Worm (Caenorhabditis elegans) whole organism, L3 larva: Measurements from ENCODE around the gene C53D6.7.

Experiments
- R02D3.7 ChIP-seq: fragments of 150-350 bp; optimal IDR thresholded peaks from 2 replicates; lab custom pipeline; 2014; ENCODE audit warnings: missing biosample characterization, missing genetic modification characterization
- ZK546.5 ChIP-seq: sonication (generic microtip); optimal IDR thresholded peaks from 2 replicates; lab custom pipeline; 2017; ENCODE audit warnings: missing biosample characterization, missing genetic modification characterization
- ama-1 ChIP-seq: fragments of 150-350 bp; optimal IDR thresholded peaks from 2 replicates; lab custom pipeline; 2018
- ceh-28 ChIP-seq: fragments of 150-350 bp; optimal IDR thresholded peaks from 2 replicates; lab custom pipeline; 2014; ENCODE audit warnings: missing biosample characterization, missing genetic modification reagents, missing genetic modification characterization
- ceh-82 ChIP-seq: fragments of 150-350 bp; optimal IDR thresholded peaks from 2 replicates; lab custom pipeline; 2014; ENCODE audit warnings: missing biosample characterization, missing genetic modification characterization
- egl-5 ChIP-seq: fragments of 150-350 bp; optimal IDR thresholded peaks from 2 replicates; lab custom pipeline; 2017; ENCODE audit warnings: missing biosample characterization, missing genetic modification reagents, missing genetic modification characterization, inconsistent platforms
- elt-1 ChIP-seq: fragments of 150-350 bp; optimal IDR thresholded peaks from 2 replicates; lab custom pipeline; 2014; ENCODE audit warnings: missing biosample characterization, missing genetic modification characterization
- elt-3 ChIP-seq, 3 experiments: fragments of 150-350 bp in 1 of 3; sonication (generic microtip) in 2 of 3; optimal IDR thresholded peaks; 2 replicates in 2 of 3; 4 replicates in 1 of 3; lab custom pipeline; 2014 to 2017; ENCODE audit warnings: missing biosample characterization in 3 of 3, missing genetic modification characterization in 3 of 3
- eor-1 ChIP-seq, 2 experiments: fragments of 150-350 bp; optimal IDR thresholded peaks; 2 replicates each; lab custom pipeline; 2014 to 2018; ENCODE audit warnings: missing biosample characterization in 2 of 2, missing genetic modification characterization in 2 of 2
- fkh-10 ChIP-seq: sonication (generic microtip); optimal IDR thresholded peaks from 2 replicates; lab custom pipeline; 2017; ENCODE audit warnings: missing biosample characterization, missing genetic modification reagents, missing genetic modification characterization
- fos-1 ChIP-seq: fragments of 150-350 bp; optimal IDR thresholded peaks from 2 replicates; lab custom pipeline; 2014; ENCODE audit warnings: missing biosample characterization, missing genetic modification characterization
- jun-1 ChIP-seq: fragments of 150-350 bp; optimal IDR thresholded peaks from 2 replicates; lab custom pipeline; 2014; ENCODE audit warnings: missing biosample characterization, missing genetic modification reagents, missing genetic modification characterization
- lsy-12 ChIP-seq: sonication (generic microtip); optimal IDR thresholded peaks from 2 replicates; lab custom pipeline; 2016; ENCODE audit warnings: mild to moderate bottlenecking, missing genetic modification characterization, missing compliant biosample characterization
- mdl-1 ChIP-seq: fragments of 150-350 bp; optimal IDR thresholded peaks from 2 replicates; lab custom pipeline; 2014; ENCODE audit warnings: missing biosample characterization, missing genetic modification characterization
- mml-1 ChIP-seq: fragments of 150-350 bp; sonication (generic microtip); optimal IDR thresholded peaks from 3 replicates; lab custom pipeline; 2014; ENCODE audit warnings: missing biosample characterization, missing genetic modification characterization
- nfya-1 ChIP-seq: sonication (generic microtip); optimal IDR thresholded peaks from 2 replicates; lab custom pipeline; 2017; ENCODE audit warnings: missing genetic modification characterization, mild to moderate bottlenecking, missing compliant biosample characterization, antibody characterized with exemption, moderate library complexity; ENCODE audit not compliant: insufficient read depth
- nhr-12 ChIP-seq: fragments of 150-350 bp; optimal IDR thresholded peaks from 2 replicates; lab custom pipeline; 2014; ENCODE audit warnings: missing biosample characterization, missing genetic modification characterization
- nhr-23 ChIP-seq: fragments of 150-350 bp; optimal IDR thresholded peaks from 2 replicates; lab custom pipeline; 2014; ENCODE audit warnings: missing biosample characterization, missing genetic modification reagents, missing genetic modification characterization
- nhr-237 ChIP-seq: fragments of 150-350 bp; optimal IDR thresholded peaks from 2 replicates; lab custom pipeline; 2014; ENCODE audit warnings: missing biosample characterization, missing genetic modification characterization
- nhr-43 ChIP-seq: sonication (generic microtip); optimal IDR thresholded peaks from 2 replicates; lab custom pipeline; 2016; ENCODE audit warnings: mild to moderate bottlenecking, missing genetic modification characterization, missing compliant biosample characterization; ENCODE audit not compliant: poor library complexity, severe bottlenecking
- nhr-77 ChIP-seq: fragments of 150-350 bp; optimal IDR thresholded peaks from 2 replicates; lab custom pipeline; 2014; ENCODE audit warnings: missing biosample characterization, missing genetic modification characterization
- pha-4 ChIP-seq: fragments of 150-350 bp; optimal IDR thresholded peaks from 2 replicates; lab custom pipeline; 2014; ENCODE audit warnings: missing biosample characterization, missing genetic modification reagents, missing genetic modification characterization
- sea-2 ChIP-seq: fragments of 150-350 bp; sonication (generic microtip); optimal IDR thresholded peaks from 4 replicates; lab custom pipeline; 2014; ENCODE audit warnings: missing biosample characterization, missing genetic modification reagents, missing genetic modification characterization
- skn-1 ChIP-seq: fragments of 150-350 bp; optimal IDR thresholded peaks from 2 replicates; lab custom pipeline; 2014; ENCODE audit warnings: missing biosample characterization, missing genetic modification characterization
- snpc-4 ChIP-seq: fragments of 150-350 bp; optimal IDR thresholded peaks from 2 replicates; lab custom pipeline; 2014; ENCODE audit warnings: missing biosample characterization, missing genetic modification characterization
- tbx-2 ChIP-seq: sonication (generic microtip); optimal IDR thresholded peaks from 2 replicates; lab custom pipeline; 2016; ENCODE audit warnings: mild to moderate bottlenecking, missing genetic modification characterization, missing compliant biosample characterization
- unc-39 ChIP-seq: sonication (generic microtip); optimal IDR thresholded peaks from 4 replicates; lab custom pipeline; 2017; ENCODE audit warnings: missing biosample characterization, missing genetic modification characterization
- unc-62 ChIP-seq: fragments of 150-350 bp; sonication (generic microtip); optimal IDR thresholded peaks from 4 replicates; lab custom pipeline; 2014; ENCODE audit warnings: missing biosample characterization, missing genetic modification reagents, missing genetic modification characterization
- zag-1 ChIP-seq: fragments of 150-350 bp; optimal IDR thresholded peaks from 2 replicates; lab custom pipeline; 2014; ENCODE audit warnings: missing biosample characterization, missing genetic modification characterization
- ztf-11 ChIP-seq: fragments of 150-350 bp; optimal IDR thresholded peaks from 2 replicates; lab custom pipeline; 2014; ENCODE audit warnings: missing biosample characterization, missing genetic modification characterization
- ztf-4 ChIP-seq: fragments of 150-350 bp; optimal IDR thresholded peaks from 2 replicates; lab custom pipeline; 2014; ENCODE audit warnings: missing biosample characterization, missing genetic modification characterization

The C53D6.7 gene

ce11 chrIV:9045252-9045651 is 8.3 kb upstream of the C53D6.7 start, which contains the start of gene Y73F4A.1:
Gene Y73F4A.1 (minus strand): TSS chrIV:9045352.
- TF ChIP-seq fos-1 (no peak), ceh-28 (tag; lab: Kevin White, UChicago) (no peak), skn-1 (no peak), egl-5 (no peak)

- TF ChIP-seq nhr-43 (tag; lab: Kevin White, UChicago), result no peak
- TF ChIP-seq R02D3.7 (tag; lab: Kevin White, UChicago), result no peak
- TF ChIP-seq eor-1 (tag; optimal IDR thresholded peaks at IDR 0.05; lab: Kevin White, UChicago), result no peak
- TF ChIP-seq pha-4, result peak; percentile 86
- TF ChIP-seq ceh-82, result no peak
- no peak for TF ChIP-seq nfya-1 (tag; lab: Kevin White, UChicago)
- no peak for TF ChIP-seq nhr-12
- TF ChIP-seq snpc-4 (tag; lab: Kevin White, UChicago), result no peak
- no peak for TF ChIP-seq mml-1 (tag; lab: Kevin White, UChicago)
Measured at ce11 chrIV:9043224-9043623, 6.3 kb upstream of the C53D6.7 start, which contains the start of gene Y73F4A.2. Gene Y73F4A.2 (minus strand): TSS chrIV:9043347.

DNA sequence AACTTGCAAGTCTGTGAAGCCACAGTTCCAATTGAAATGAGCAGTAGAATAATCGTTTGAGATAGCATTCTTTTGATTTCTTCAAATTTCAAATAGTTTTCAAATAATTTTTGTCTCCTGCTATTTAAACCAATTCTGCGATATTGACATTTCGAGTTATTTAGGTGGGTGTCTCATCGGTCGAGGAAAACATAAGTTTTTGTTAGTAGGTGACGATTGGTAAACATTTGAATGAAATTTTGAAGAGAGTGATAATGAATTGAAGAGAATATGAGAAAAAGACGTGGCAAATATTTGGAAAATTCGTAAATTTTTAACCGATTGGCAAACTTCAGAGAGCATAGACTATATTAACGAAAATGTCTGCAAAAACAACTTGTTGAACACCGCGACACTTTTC is 3.4 kb upstream of the C53D6.7 start, which contains the start of gene Y73F4A.3:
TSS of gene Y73F4A.3 (minus strand) at position 101 of the 400 bp plus-strand sequence.
- TF ChIP-seq unc-62 (GFP tag; lab: Kevin White, UChicago), result no peak
- peak; percentile 62 for TF ChIP-seq pha-4
- TF ChIP-seq, all 47 proteins: peak for 1

ce11 chrIV:9034340-9034739 is 2.6 kb downstream of the C53D6.7 start, which contains the start of gene C53D6.10:
Gene C53D6.10 (minus strand): TSS chrIV:9034440.
- TF ChIP-seq mml-1 (tag; lab: Kevin White, UChicago) (no peak), zag-1 (tag; lab: Kevin White, UChicago) (no peak), nhr-43 (tag; lab: Kevin White, UChicago) (no peak), fkh-10 (GFP tag; lab: Kevin White, UChicago) (no peak), jun-1 (tag; lab: Kevin White, UChicago) (no peak), ceh-28 (tag; lab: Kevin White, UChicago) (no peak), nfya-1 (tag; lab: Kevin White, UChicago) (no peak), eor-1 (tag; optimal IDR thresholded peaks at IDR 0.05; lab: Kevin White, UChicago) (no peak), ztf-11 (no peak), tbx-2 (tag; lab: Kevin White, UChicago) (no peak), unc-39 (tag; lab: Kevin White, UChicago) (no peak), ama-1 (no peak)

- peak; percentile 50 for TF ChIP-seq nfya-1 (tag; lab: Kevin White, UChicago)
- no peak for TF ChIP-seq nhr-237
- TF ChIP-seq pha-4, result peak; percentile 90
Measured at ce11 chrIV:9032550-9032949, 4.4 kb downstream of the C53D6.7 start, which contains the start of gene C53D6.6. Gene C53D6.6 (minus strand): TSS chrIV:9032667.

DNA sequence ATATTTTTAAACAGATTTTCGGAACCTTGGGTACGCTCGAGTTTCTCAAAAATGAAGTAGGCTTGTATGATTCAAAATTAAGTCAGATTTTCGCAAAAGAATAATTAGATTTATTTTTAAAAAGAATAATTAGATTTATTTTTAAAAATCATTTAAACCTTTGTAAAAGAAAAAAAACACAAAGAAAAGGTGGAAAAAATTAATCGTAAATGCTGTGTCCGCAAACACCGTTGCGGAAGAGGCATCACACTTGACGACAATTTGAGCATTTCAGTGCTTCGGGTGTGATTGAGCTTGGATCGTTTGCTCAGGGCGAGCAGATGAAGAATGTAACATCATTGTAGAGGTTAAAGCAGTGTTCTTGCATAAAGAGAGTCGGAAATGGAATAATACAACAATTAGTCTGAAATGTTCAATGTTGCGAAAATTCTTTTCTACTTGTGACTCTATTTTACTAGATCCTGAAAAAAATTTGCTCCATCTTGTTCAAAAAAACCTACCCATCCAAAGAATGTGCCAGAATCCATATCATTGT is 15.7 kb downstream of the C53D6.7 start:
- TF ChIP-seq snpc-4 (tag; lab: Kevin White, UChicago) (no peak), pha-4 (peak; percentile 36)
- TF ChIP-seq, all 47 proteins: peak for 1

ce11 chrIV:9020840-9021239 is 16.1 kb downstream of the C53D6.7 start, which contains the start of gene C53D6.4:
Gene C53D6.4 (minus strand): TSS chrIV:9020940.
- TF ChIP-seq jun-1 (tag; lab: Kevin White, UChicago), result no peak
- TF ChIP-seq snpc-4 (tag; lab: Kevin White, UChicago), result no peak
- TF ChIP-seq ZK546.5 (tag; lab: Kevin White, UChicago), result no peak
- TF ChIP-seq fkh-10 (GFP tag; lab: Kevin White, UChicago), result no peak
- TF ChIP-seq pha-4, result no peak
- TF ChIP-seq, all 47 proteins: peak for 0

ce11 chrIV:9016477-9016876 is 20.5 kb downstream of the C53D6.7 start, which contains the start of gene acc-2:
Gene acc-2 (plus strand): TSS chrIV:9016777.
- TF ChIP-seq pha-4, result no peak
- TF ChIP-seq lsy-12 (tag; lab: Kevin White, UChicago), result no peak
- TF ChIP-seq nhr-23, result no peak
- TF ChIP-seq nhr-77 (tag; lab: Kevin White, UChicago), result no peak
- no peak for TF ChIP-seq mdl-1 (tag; lab: Kevin White, UChicago)
- TF ChIP-seq nhr-237, result no peak
- no peak for TF ChIP-seq nhr-12
- TF ChIP-seq fos-1, result no peak
- TF ChIP-seq ceh-82, result no peak
- TF ChIP-seq sea-2 (GFP tag; lab: Kevin White, UChicago), result no peak
- TF ChIP-seq elt-1 (tag; lab: Kevin White, UChicago), result no peak
- TF ChIP-seq ztf-4 (tag; lab: Kevin White, UChicago), result no peak
- no peak for TF ChIP-seq mml-1 (tag; lab: Kevin White, UChicago)
- no peak for TF ChIP-seq elt-3 (tag; optimal IDR thresholded peaks at IDR 0.05; lab: Kevin White, UChicago)
- TF ChIP-seq eor-1 (tag; optimal IDR thresholded peaks at IDR 0.05; lab: Kevin White, UChicago), result no peak
- no peak for TF ChIP-seq unc-62 (GFP tag; lab: Kevin White, UChicago)
